Worm (Caenorhabditis elegans): ENCODE results near the gene Y6E2A.5.

DNA sequence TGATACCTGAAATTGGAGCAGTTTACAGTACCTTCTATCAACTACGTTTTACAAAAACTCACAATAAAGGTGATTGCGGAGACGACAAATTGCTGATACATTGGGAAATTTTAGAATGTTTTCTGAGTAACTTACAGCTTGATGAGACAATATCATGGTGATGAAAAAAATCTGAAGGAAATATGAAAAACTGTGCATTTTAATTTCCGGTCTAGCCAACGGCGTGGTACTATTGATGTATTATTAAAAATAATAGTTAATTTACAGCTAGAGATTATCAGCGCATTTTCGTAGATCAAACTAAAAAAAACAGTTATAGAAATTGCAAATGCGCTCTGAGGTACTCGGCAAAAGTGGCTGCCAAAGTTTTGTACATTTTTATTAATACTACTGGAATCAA is 20.4 kb downstream of the Y6E2A.5 start, which contains the start of gene srx-29:
- TF ChIP-seq ama-1 (optimal IDR thresholded peaks at IDR 0.05), result no peak
- TF ChIP-seq ceh-13 (GFP tag; optimal IDR thresholded peaks at IDR 0.05), result no peak
- no peak for TF ChIP-seq sea-1 (GFP tag; conservative IDR thresholded peaks at IDR 0.05)
- no peak for TF ChIP-seq hnd-1 (tag; optimal IDR thresholded peaks at IDR 0.05)
- TF ChIP-seq flt-1 (GFP tag; IDR thresholded peaks at IDR 0.05), result no peak
- no peak for TF ChIP-seq aly-1 (tag; optimal IDR thresholded peaks at IDR 0.05)
- no peak for TF ChIP-seq B0310.2 (tag; optimal IDR thresholded peaks at IDR 0.05)
- TF ChIP-seq hmbx-1 (tag; optimal IDR thresholded peaks at IDR 0.05), result no peak
- TF ChIP-seq tra-4 (tag; optimal IDR thresholded peaks at IDR 0.05), result no peak
- TF ChIP-seq tbx-37 (GFP tag; conservative IDR thresholded peaks at IDR 0.05), result no peak
- no peak for TF ChIP-seq pes-1 (GFP tag; IDR thresholded peaks at IDR 0.05)
- no peak for TF ChIP-seq scrt-1 (GFP tag; IDR thresholded peaks at IDR 0.05)
